Fruit fly (Drosophila melanogaster) whole organism, adult: Measurements from ENCODE around the gene Cpr97Ea.

Source experiments
- CG11617 ChIP-seq: fragments of 200-800 bp; sonication (Bioruptor generic); optimal IDR thresholded peaks from 2 replicates; lab custom pipeline; 2017; ENCODE audit warnings: mild to moderate bottlenecking, missing biosample characterization, missing genetic modification reagents, missing genetic modification characterization
- CG12768 ChIP-seq: fragments of 200-800 bp; sonication (Bioruptor generic); optimal IDR thresholded peaks from 2 replicates; lab custom pipeline; 2017; ENCODE audit warnings: missing biosample characterization, missing genetic modification characterization, mild to moderate bottlenecking, moderate library complexity, missing genetic modification reagents
- CG14711 ChIP-seq: fragments of 200-800 bp; sonication (Bioruptor generic); optimal IDR thresholded peaks from 2 replicates; lab custom pipeline; 2018; ENCODE audit warnings: missing biosample characterization, mild to moderate bottlenecking, missing genetic modification characterization, moderate library complexity
- CG1620 ChIP-seq: fragments of 200-800 bp; sonication (Bioruptor generic); optimal IDR thresholded peaks from 2 replicates; lab custom pipeline; 2016; ENCODE audit warnings: missing biosample characterization, missing genetic modification characterization
- CG33017 ChIP-seq: fragments of 200-800 bp; sonication (Bioruptor generic); optimal IDR thresholded peaks from 2 replicates; lab custom pipeline; 2018; ENCODE audit warnings: missing biosample characterization, mild to moderate bottlenecking, missing genetic modification characterization, moderate library complexity
- CG5204 ChIP-seq: fragments of 200-800 bp; sonication (Bioruptor generic); optimal IDR thresholded peaks from 2 replicates; lab custom pipeline; 2016; ENCODE audit warnings: missing biosample characterization, missing genetic modification characterization
- CG7045 ChIP-seq: fragments of 200-800 bp; sonication (Bioruptor generic); optimal IDR thresholded peaks from 2 replicates; lab custom pipeline; 2017; ENCODE audit warnings: missing biosample characterization, mild to moderate bottlenecking, missing genetic modification characterization
- CG7101 ChIP-seq: fragments of 200-800 bp; sonication (Bioruptor generic); optimal IDR thresholded peaks from 2 replicates; lab custom pipeline; 2018; ENCODE audit warnings: missing biosample characterization, mild to moderate bottlenecking, missing genetic modification characterization, moderate library complexity
- Clk ChIP-seq: fragments of 200-800 bp; sonication (Bioruptor generic); optimal IDR thresholded peaks from 2 replicates; lab custom pipeline; 2017; ENCODE audit warnings: missing biosample characterization, missing genetic modification characterization
- Crg-1 ChIP-seq: fragments of 200-800 bp; sonication (Bioruptor generic); optimal IDR thresholded peaks from 2 replicates; lab custom pipeline; 2016; ENCODE audit warnings: missing biosample characterization, missing genetic modification characterization
- Hr96 ChIP-seq: fragments of 200-800 bp; sonication (Bioruptor generic); optimal IDR thresholded peaks from 2 replicates; lab custom pipeline; 2016; ENCODE audit warnings: missing biosample characterization, missing genetic modification characterization
- Mnt ChIP-seq: fragments of 200-800 bp; sonication (Bioruptor generic); optimal IDR thresholded peaks from 2 replicates; lab custom pipeline; 2016; ENCODE audit warnings: missing biosample characterization, mild to moderate bottlenecking, missing genetic modification characterization
- bab1 ChIP-seq: fragments of 200-800 bp; sonication (Bioruptor generic); optimal IDR thresholded peaks from 3 replicates; lab custom pipeline; 2019; ENCODE audit warnings: missing biosample characterization, mild to moderate bottlenecking, missing genetic modification characterization, moderate library complexity
- cic ChIP-seq: fragments of 200-800 bp; sonication (Bioruptor generic); optimal IDR thresholded peaks from 2 replicates; lab custom pipeline; 2017; ENCODE audit warnings: missing biosample characterization, mild to moderate bottlenecking, missing genetic modification characterization, moderate library complexity
- cnc ChIP-seq, 2 experiments: fragments of >200 bp; optimal IDR thresholded peaks; 2 replicates each; lab custom pipeline; 2017
- kay ChIP-seq: fragments of 200-800 bp; sonication (Bioruptor generic); peaks from one replicate; lab custom pipeline; 2016; ENCODE audit warnings: missing biosample characterization, missing genetic modification characterization, borderline replicate concordance
- ovo ChIP-seq: fragments of 200-800 bp; sonication (Bioruptor generic); optimal IDR thresholded peaks from 2 replicates; lab custom pipeline; 2016; ENCODE audit warnings: missing biosample characterization, missing genetic modification characterization
- pad ChIP-seq: fragments of 200-800 bp; sonication (Bioruptor generic); optimal IDR thresholded peaks from 3 replicates; lab custom pipeline; 2017; ENCODE audit warnings: missing biosample characterization, missing genetic modification characterization, mild to moderate bottlenecking, moderate library complexity, missing genetic modification reagents
- tj ChIP-seq: fragments of 200-800 bp; sonication (Bioruptor generic); optimal IDR thresholded peaks from 3 replicates; lab custom pipeline; 2017; ENCODE audit warnings: missing biosample characterization, mild to moderate bottlenecking, missing genetic modification characterization, moderate library complexity
- toe ChIP-seq: fragments of 200-800 bp; sonication (Bioruptor generic); optimal IDR thresholded peaks from 2 replicates; lab custom pipeline; 2016; ENCODE audit warnings: missing biosample characterization, missing genetic modification characterization

Gene Cpr97Ea

dm6 chr3R:27111784-27112602 is 24.4 kb upstream of the Cpr97Ea start, which contains the start of the genes gb and CG5815:
gb (minus strand) TSS chr3R:27112270.
CG5815 (plus strand) TSS chr3R:27112566.
- peak; percentile 85 for TF ChIP-seq CG33017 (tag; lab: Kevin White, UChicago)
- TF ChIP-seq Crg-1 (GFP tag; lab: Kevin White, UChicago), result peak; percentile 83
- TF ChIP-seq kay (GFP tag; lab: Kevin White, UChicago), result no peak
- TF ChIP-seq toe (GFP tag; lab: Kevin White, UChicago), result peak; percentile 93
- peak; percentile 90 for TF ChIP-seq CG11617 (GFP tag; lab: Kevin White, UChicago)
- TF ChIP-seq CG1620 (GFP tag; lab: Kevin White, UChicago), result peak; percentile 91
- TF ChIP-seq CG7101 (tag; lab: Kevin White, UChicago), result peak; percentile 86
- TF ChIP-seq CG12768, result peak; percentile 90
- peak; percentile 86 for TF ChIP-seq tj (GFP tag; lab: Kevin White, UChicago)
- TF ChIP-seq Hr96 (GFP tag; lab: Kevin White, UChicago), result peak; percentile 84
- peak; percentile 76 for TF ChIP-seq pad (GFP tag; lab: Kevin White, UChicago)
- peak; percentile 92 for TF ChIP-seq bab1
- peak; percentile 96 for TF ChIP-seq cic (GFP tag; lab: Kevin White, UChicago)
- peak; percentile 85 for TF ChIP-seq CG14711 (tag; lab: Kevin White, UChicago)
- no peak for TF ChIP-seq cnc (optimal IDR thresholded peaks at IDR 0.05; lab: Kevin White, UChicago)
- peak; percentile 88 for TF ChIP-seq CG5204 (GFP tag; lab: Kevin White, UChicago)
- peak; percentile 91 for TF ChIP-seq CG7045
- peak; percentile 90 for TF ChIP-seq Mnt (GFP tag; lab: Kevin White, UChicago)
- peak; percentile 83 for TF ChIP-seq Clk
- TF ChIP-seq ovo (GFP tag; lab: Kevin White, UChicago), result peak; percentile 81

dm6 chr3R:27109458-27109857 is 21.9 kb upstream of the Cpr97Ea start:
- TF ChIP-seq CG1620 (GFP tag; lab: Kevin White, UChicago) (no peak), CG14711 (tag; lab: Kevin White, UChicago) (no peak), toe (GFP tag; lab: Kevin White, UChicago) (no peak), bab1 (no peak), Clk (no peak), tj (GFP tag; lab: Kevin White, UChicago) (no peak), cnc (optimal IDR thresholded peaks at IDR 0.05; lab: Kevin White, UChicago) (no peak), kay (GFP tag; lab: Kevin White, UChicago) (no peak), Mnt (GFP tag; lab: Kevin White, UChicago) (no peak), Crg-1 (GFP tag; lab: Kevin White, UChicago) (no peak), CG5204 (GFP tag; lab: Kevin White, UChicago) (no peak), pad (GFP tag; lab: Kevin White, UChicago) (no peak), CG7045 (no peak), CG11617 (GFP tag; lab: Kevin White, UChicago) (no peak), CG33017 (tag; lab: Kevin White, UChicago) (no peak), cic (GFP tag; lab: Kevin White, UChicago) (no peak), CG12768 (no peak), CG7101 (tag; lab: Kevin White, UChicago) (no peak), Hr96 (GFP tag; lab: Kevin White, UChicago) (no peak)

dm6 chr3R:27108111-27108510 is 20.5 kb upstream of the Cpr97Ea start:
- TF ChIP-seq CG5204 (GFP tag; lab: Kevin White, UChicago) (no peak), ovo (GFP tag; lab: Kevin White, UChicago) (no peak), CG7101 (tag; lab: Kevin White, UChicago) (no peak), Mnt (GFP tag; lab: Kevin White, UChicago) (no peak)

- TF ChIP-seq kay (GFP tag; lab: Kevin White, UChicago) (no peak), cnc (optimal IDR thresholded peaks at IDR 0.05; lab: Kevin White, UChicago) (no peak), Hr96 (GFP tag; lab: Kevin White, UChicago) (no peak), cic (GFP tag; lab: Kevin White, UChicago) (no peak), Crg-1 (GFP tag; lab: Kevin White, UChicago) (no peak), CG11617 (GFP tag; lab: Kevin White, UChicago) (no peak), CG1620 (GFP tag; lab: Kevin White, UChicago) (no peak), CG12768 (no peak), bab1 (no peak), CG5204 (GFP tag; lab: Kevin White, UChicago) (no peak), tj (GFP tag; lab: Kevin White, UChicago) (no peak), toe (GFP tag; lab: Kevin White, UChicago) (no peak), CG14711 (tag; lab: Kevin White, UChicago) (no peak), CG7101 (tag; lab: Kevin White, UChicago) (no peak)
Observed at dm6 chr3R:27106134-27106694, 18.6 kb upstream of the Cpr97Ea start, which contains the start of gene CAH9. CAH9 (minus strand) TSS chr3R:27106184.

dm6 chr3R:27105439-27105838 is 17.9 kb upstream of the Cpr97Ea start:
- TF ChIP-seq tj (GFP tag; lab: Kevin White, UChicago) (no peak), CG14711 (tag; lab: Kevin White, UChicago) (no peak), CG33017 (tag; lab: Kevin White, UChicago) (no peak), Crg-1 (GFP tag; lab: Kevin White, UChicago) (no peak), Clk (no peak), kay (GFP tag; lab: Kevin White, UChicago) (no peak), CG11617 (GFP tag; lab: Kevin White, UChicago) (no peak), ovo (GFP tag; lab: Kevin White, UChicago) (no peak), CG1620 (GFP tag; lab: Kevin White, UChicago) (no peak), CG7101 (tag; lab: Kevin White, UChicago) (no peak), toe (GFP tag; lab: Kevin White, UChicago) (no peak), Hr96 (GFP tag; lab: Kevin White, UChicago) (no peak), cnc (optimal IDR thresholded peaks at IDR 0.05; lab: Kevin White, UChicago) (no peak), CG12768 (no peak), Mnt (GFP tag; lab: Kevin White, UChicago) (no peak), bab1 (no peak)
